Worm (Caenorhabditis elegans): ENCODE results near the gene cdf-2.

The cdf-2 gene

ce11 chrX:12439998-12440722 lies 26.6 kb downstream of the cdf-2 start:
- TF ChIP-seq zip-2 (tag; optimal IDR thresholded peaks at IDR 0.05) (no peak), set-16 (GFP tag; IDR thresholded peaks at IDR 0.05) (peak; percentile 71), php-3 (GFP tag; IDR thresholded peaks at IDR 0.05) (no peak), spr-3 (GFP tag; optimal IDR thresholded peaks at IDR 0.05) (no peak), nhr-25 (tag; optimal IDR thresholded peaks at IDR 0.05; ENCODE audit: borderline replicate concordance, insufficient read depth) (no peak), T26A8.4 (GFP tag; IDR thresholded peaks at IDR 0.05) (no peak), pha-4 (GFP tag; IDR thresholded peaks at IDR 0.05) (0 out of 2 replicates have a peak, but pooled peaks have one; percentile 20), pha-4 (tag; optimal IDR thresholded peaks at IDR 0.05) (no peak), ces-1 (GFP tag; optimal IDR thresholded peaks at IDR 0.05) (no peak), aha-1 (tag) (peak; percentile 83), lin-39 (tag; optimal IDR thresholded peaks at IDR 0.05) (no peak), tra-1 (GFP tag; IDR thresholded peaks at IDR 0.05) (no peak), hmg-1.1 (GFP tag; IDR thresholded peaks at IDR 0.05) (peak; percentile 29; the same call in 1 of the 2 replicates), F26F4.8 (GFP tag; conservative IDR thresholded peaks at IDR 0.05) (no peak), ztf-7 (tag; optimal IDR thresholded peaks at IDR 0.05) (no peak), unc-62 (GFP tag; optimal IDR thresholded peaks at IDR 0.05 in 1 of 2) (peak in 1 of 2 experiments; percentile 55), unc-62 (tag; optimal IDR thresholded peaks at IDR 0.05) (no peak), mxl-3 (GFP tag; optimal IDR thresholded peaks at IDR 0.05) (no peak), T20F7.1 (GFP tag; optimal IDR thresholded peaks at IDR 0.05) (no peak), R02D3.7 (tag; optimal IDR thresholded peaks at IDR 0.05) (no peak), Y105C5A.15 (GFP tag; IDR thresholded peaks at IDR 0.05) (no peak), skn-1 (tag; optimal IDR thresholded peaks at IDR 0.05) (no peak), rbr-2 (tag; optimal IDR thresholded peaks at IDR 0.05) (peak; percentile 16), ZK546.5 (tag; optimal IDR thresholded peaks at IDR 0.05) (no peak), ama-1 (optimal IDR thresholded peaks at IDR 0.05) (no peak), lin-29 (GFP tag; IDR thresholded peaks at IDR 0.05) (no peak), unc-130 (GFP tag; optimal IDR thresholded peaks at IDR 0.05) (no peak), dpl-1 (GFP tag; optimal IDR thresholded peaks at IDR 0.05) (no peak), lin-15B (tag; optimal IDR thresholded peaks at IDR 0.05) (no peak), lin-13 (GFP tag; optimal IDR thresholded peaks at IDR 0.05) (no peak), spr-1 (tag; optimal IDR thresholded peaks at IDR 0.05) (no peak), daf-8 (GFP tag; IDR thresholded peaks at IDR 0.05) (no peak), ceh-32 (tag; optimal IDR thresholded peaks at IDR 0.05; ENCODE audit: poor library complexity) (no peak), nhr-41 (GFP tag; IDR thresholded peaks at IDR 0.05) (no peak), madf-9 (GFP tag; conservative IDR thresholded peaks at IDR 0.05) (no peak), pqm-1 (tag; optimal IDR thresholded peaks at IDR 0.05) (no peak), Y75B8A.6 (GFP tag; IDR thresholded peaks at IDR 0.05) (no peak), dmd-6 (GFP tag; IDR thresholded peaks at IDR 0.05) (0 out of 2 replicates have a peak, but pooled peaks have one; percentile 11), mep-1 (tag; optimal IDR thresholded peaks at IDR 0.05) (no peak), snpc-1.2 (GFP tag; IDR thresholded peaks at IDR 0.05) (no peak), nhr-48 (tag; optimal IDR thresholded peaks at IDR 0.05) (no peak)

- TF ChIP-seq nhr-11 (tag; optimal IDR thresholded peaks at IDR 0.05) (no peak), lim-7 (GFP tag; IDR thresholded peaks at IDR 0.05) (no peak), jun-1 (tag; optimal IDR thresholded peaks at IDR 0.05) (no peak), nhr-6 (tag; optimal IDR thresholded peaks at IDR 0.05) (no peak), duxl-1 (tag; optimal IDR thresholded peaks at IDR 0.05; ENCODE audit: poor library complexity) (no peak), nhr-48 (tag; optimal IDR thresholded peaks at IDR 0.05) (no peak), F44E2.7 (GFP tag; IDR thresholded peaks at IDR 0.05) (no peak)
Measured at ce11 chrX:12438266-12438665, 28.5 kb downstream of the cdf-2 start.
